ENCODE assay signal across 1 fruit fly cellular context in genomic region chr3L:9356138-9356753, dm6.
TF ChIP-seq lines count a peak whose summit lies in the region.

No protein-coding gene starts in this region.

TF ChIP-seq in whole organism, embryonic, 481 proteins besides CTCF, POLR2A, EP300 and RAD21 (continued from another document):
- TF ChIP-seq BtbVII (GFP tag; optimal IDR thresholded peaks at IDR 0.05; lab: Kevin White, UChicago) (no peak), sna (GFP tag; IDR thresholded peaks at IDR 0.05; lab: Robert Waterston, UW; ENCODE audit: partially characterized antibody) (no peak), Side (GFP tag; optimal IDR thresholded peaks at IDR 0.05; lab: Kevin White, UChicago) (no peak), CG4282 (GFP tag; optimal IDR thresholded peaks at IDR 0.05; lab: Kevin White, UChicago) (no peak), Taf1 (GFP tag; IDR thresholded peaks at IDR 0.05; lab: Robert Waterston, UW) (no peak), CG15601 (tag; optimal IDR thresholded peaks at IDR 0.05; lab: Kevin White, UChicago) (no peak), hb (GFP tag; IDR thresholded peaks at IDR 0.05; lab: Robert Waterston, UW; ENCODE audit: partially characterized antibody) (0 out of 3 replicates have a peak, but pooled peaks have one; percentile 14), Meics (GFP tag; optimal IDR thresholded peaks at IDR 0.05; lab: Kevin White, UChicago) (no peak), CG10979 (tag; optimal IDR thresholded peaks at IDR 0.05; lab: Kevin White, UChicago) (peak; percentile 30), zen2 (GFP tag; IDR thresholded peaks at IDR 0.05; lab: Robert Waterston, UW; ENCODE audit: partially characterized antibody) (no peak), CG12219 (GFP tag; optimal IDR thresholded peaks at IDR 0.05; lab: Kevin White, UChicago) (no peak), CG4820 (GFP tag; optimal IDR thresholded peaks at IDR 0.05; lab: Kevin White, UChicago) (no peak), tup (GFP tag; optimal IDR thresholded peaks at IDR 0.05; lab: Kevin White, UChicago) (no peak), dimm (GFP tag; IDR thresholded peaks at IDR 0.05; lab: Robert Waterston, UW) (no peak), chinmo (GFP tag; IDR thresholded peaks at IDR 0.05; lab: Robert Waterston, UW; ENCODE audit: partially characterized antibody) (0 out of 4 replicates have a peak, but pooled peaks have one; percentile 32), jing (GFP tag; optimal IDR thresholded peaks at IDR 0.05; lab: Kevin White, UChicago) (no peak), CG18011 (GFP tag; optimal IDR thresholded peaks at IDR 0.05; lab: Kevin White, UChicago) (no peak), CG6654 (GFP tag; optimal IDR thresholded peaks at IDR 0.05; lab: Kevin White, UChicago) (no peak), Fer1 (GFP tag; optimal IDR thresholded peaks at IDR 0.05; lab: Kevin White, UChicago) (no peak), phol (tag; optimal IDR thresholded peaks at IDR 0.05; lab: Kevin White, UChicago) (no peak), ems (GFP tag; optimal IDR thresholded peaks at IDR 0.05; lab: Kevin White, UChicago) (no peak), Awh (GFP tag; IDR thresholded peaks at IDR 0.05; lab: Robert Waterston, UW) (no peak), CG10431 (GFP tag; optimal IDR thresholded peaks at IDR 0.05; lab: Kevin White, UChicago) (no peak), Spps (tag; optimal IDR thresholded peaks at IDR 0.05; lab: Kevin White, UChicago) (no peak), hkb (optimal IDR thresholded peaks at IDR 0.05; lab: Kevin White, UChicago) (no peak), hkb (GFP tag; IDR thresholded peaks at IDR 0.05; lab: Robert Waterston, UW) (no peak), CG11504 (tag; optimal IDR thresholded peaks at IDR 0.05; lab: Kevin White, UChicago) (no peak)
